Worm (Caenorhabditis elegans): Measurements from ENCODE around the gene cpg-24.

DNA sequence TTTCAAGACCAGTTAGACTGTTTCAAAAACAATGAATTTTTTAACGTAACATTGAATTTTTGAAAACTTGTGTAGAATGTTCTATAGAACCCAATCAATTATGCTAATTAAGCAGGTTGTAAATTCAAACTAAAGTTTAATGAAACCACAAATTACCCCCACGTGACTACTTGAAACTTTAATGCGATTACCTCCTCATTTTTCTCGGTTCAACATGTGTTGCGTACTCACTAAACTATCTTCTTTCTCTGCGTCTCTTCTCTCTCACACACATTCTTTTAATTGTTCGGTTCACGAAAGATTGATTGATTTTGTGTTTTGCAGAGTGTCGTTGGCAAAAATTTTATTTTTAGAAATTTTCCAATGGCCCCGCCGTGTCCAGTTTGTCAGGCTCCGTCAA, 8.0 kb upstream of the cpg-24 start, which contains the start of gene nhr-87:
- TF ChIP-seq unc-62 (GFP tag; optimal IDR thresholded peaks at IDR 0.05): no peak
- no peak for TF ChIP-seq nhr-237 (tag; optimal IDR thresholded peaks at IDR 0.05)
- TF ChIP-seq lsy-2 (tag; optimal IDR thresholded peaks at IDR 0.05): no peak
- no peak for TF ChIP-seq mab-5 (tag; optimal IDR thresholded peaks at IDR 0.05)
- no peak for TF ChIP-seq snpc-4 (tag; optimal IDR thresholded peaks at IDR 0.05)
- TF ChIP-seq elt-3 (tag; optimal IDR thresholded peaks at IDR 0.05): no peak
- TF ChIP-seq bed-3 (GFP tag; optimal IDR thresholded peaks at IDR 0.05): no peak
- TF ChIP-seq nhr-76 (tag; optimal IDR thresholded peaks at IDR 0.05): no peak
- no peak for TF ChIP-seq nhr-12 (tag; optimal IDR thresholded peaks at IDR 0.05)
- no peak for TF ChIP-seq sptf-1 (tag; optimal IDR thresholded peaks at IDR 0.05)
